Worm (Caenorhabditis elegans): ENCODE data around the gene T24A6.16.
A peak's percentile ranks its signal among the peaks of the same experiment; 100 is the strongest.

Gene T24A6.16

DNA sequence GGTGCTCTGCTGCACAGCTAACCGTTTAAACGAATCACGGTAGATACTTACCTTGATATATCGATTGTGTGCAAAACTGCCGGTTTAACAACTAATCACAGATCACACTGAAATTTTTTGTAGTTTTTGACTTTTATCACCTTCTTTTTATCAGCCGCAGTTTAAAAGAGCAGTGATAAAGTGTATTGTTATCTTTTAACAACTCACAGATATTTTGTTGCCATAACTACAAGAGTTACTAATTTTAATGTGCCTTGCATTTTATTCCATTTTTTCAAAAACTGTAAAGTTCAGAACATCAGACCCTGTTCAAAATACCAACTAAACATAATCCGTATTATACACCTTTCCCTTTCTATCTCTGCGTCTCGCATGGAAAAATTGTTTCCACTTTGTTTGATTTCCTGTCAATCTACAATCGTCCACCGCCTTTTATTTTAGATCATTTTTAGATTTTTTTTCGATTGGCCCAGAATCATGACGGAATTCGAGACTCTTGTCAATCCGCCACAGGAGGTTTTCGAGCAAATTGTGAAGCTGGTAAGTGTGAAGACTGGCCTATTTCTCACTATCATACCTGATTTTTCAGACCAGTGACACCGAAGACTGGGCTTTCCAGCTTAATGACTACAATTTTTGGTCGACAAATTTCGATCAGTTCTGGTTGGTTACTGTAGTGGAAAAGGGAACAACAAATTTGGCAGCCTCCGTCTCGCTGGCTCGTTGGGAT is 9.8 kb downstream of the T24A6.16 start, which contains the start of gene T24A6.20:
Gene T24A6.20, plus strand, starts transcription at position 395 of the 730 bp plus-strand sequence.
- TF ChIP-seq nhr-80 (tag; optimal IDR thresholded peaks at IDR 0.05) (peak; percentile 56), attf-6 (GFP tag; IDR thresholded peaks at IDR 0.05) (no peak)

DNA sequence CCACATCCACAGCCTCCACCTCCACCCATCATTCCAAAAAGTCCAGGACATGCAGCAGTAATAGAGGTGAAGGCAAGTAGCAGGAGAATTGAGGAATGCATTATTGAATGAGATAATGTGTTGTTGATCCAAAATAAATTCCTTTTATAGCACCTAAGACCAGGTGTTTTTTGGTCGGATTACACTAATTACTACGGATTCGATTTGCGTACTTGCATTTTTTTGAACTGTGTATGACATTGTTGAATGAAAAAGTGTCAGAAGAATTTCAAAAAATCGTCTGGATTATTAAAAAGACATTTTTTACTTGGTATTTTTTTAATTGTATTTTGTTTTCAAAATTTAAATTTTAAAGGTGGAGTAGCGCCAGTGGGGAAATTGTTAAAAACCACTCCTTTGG is 11.0 kb downstream of the T24A6.16 start, which contains the start of gene grl-28:
Gene grl-28, minus strand, starts transcription at position 101 of the 400 bp plus-strand sequence.
- TF ChIP-seq T07F8.4 (tag; optimal IDR thresholded peaks at IDR 0.05) (no peak), nfyb-1 (GFP tag; IDR thresholded peaks at IDR 0.05) (no peak), let-526 (GFP tag; IDR thresholded peaks at IDR 0.05) (no peak), Y95B8A.8 (GFP tag; IDR thresholded peaks at IDR 0.05) (no peak), tlf-1 (GFP tag; optimal IDR thresholded peaks at IDR 0.05) (no peak), ZK185.1 (tag; optimal IDR thresholded peaks at IDR 0.05; ENCODE audit: poor library complexity, severe bottlenecking) (no peak), egl-44 (GFP tag; IDR thresholded peaks at IDR 0.05) (no peak), K11D2.4 (GFP tag; IDR thresholded peaks at IDR 0.05) (no peak), nfya-1 (tag; optimal IDR thresholded peaks at IDR 0.05; ENCODE audit: borderline replicate concordance, insufficient read depth) (no peak), snpc-1.3 (tag; optimal IDR thresholded peaks at IDR 0.05; ENCODE audit: insufficient read depth) (no peak), ceh-91 (GFP tag; IDR thresholded peaks at IDR 0.05) (no peak), mel-28 (tag; optimal IDR thresholded peaks at IDR 0.05; ENCODE audit: borderline replicate concordance) (no peak), hlh-12 (tag; optimal IDR thresholded peaks at IDR 0.05) (no peak), C17E4.6 (GFP tag; IDR thresholded peaks at IDR 0.05) (no peak), madf-3 (GFP tag; IDR thresholded peaks at IDR 0.05) (no peak), attf-3 (GFP tag; conservative IDR thresholded peaks at IDR 0.05) (no peak), F37B4.10 (GFP tag; IDR thresholded peaks at IDR 0.05) (no peak), snpc-4 (GFP tag; optimal IDR thresholded peaks at IDR 0.05) (no peak), snpc-4 (tag; optimal IDR thresholded peaks at IDR 0.05) (no peak), snpc-3.4 (tag; optimal IDR thresholded peaks at IDR 0.05) (no peak)

DNA sequence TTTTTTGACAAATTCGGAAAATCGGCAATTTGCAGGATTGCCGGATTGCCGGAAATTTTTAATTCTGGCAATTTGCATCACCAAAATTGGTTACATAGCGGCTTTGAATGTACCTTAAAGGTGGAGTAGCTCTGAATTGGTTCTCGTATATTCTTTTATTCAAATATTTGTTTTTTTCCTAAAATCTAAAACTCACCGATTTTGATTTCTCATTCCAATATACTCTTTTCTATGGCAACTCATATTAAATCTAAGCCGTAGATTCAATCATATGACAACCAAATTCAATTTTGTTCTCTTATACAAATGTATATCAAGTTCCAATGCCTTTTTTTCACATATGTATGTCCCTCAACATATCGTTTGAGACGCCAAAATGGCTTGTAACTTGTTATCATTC is 13.2 kb downstream of the T24A6.16 start, which contains the start of gene sri-21:
Gene sri-21, plus strand, starts transcription at position 301 of the 400 bp plus-strand sequence.
- no peak for TF ChIP-seq attf-6 (GFP tag; IDR thresholded peaks at IDR 0.05)
- TF ChIP-seq hsf-1 (GFP tag; IDR thresholded peaks at IDR 0.05) = no peak
- TF ChIP-seq aptf-3 (GFP tag; IDR thresholded peaks at IDR 0.05) = no peak
- TF ChIP-seq fkh-3 (tag; optimal IDR thresholded peaks at IDR 0.05) = no peak
- TF ChIP-seq lin-35 (GFP tag; optimal IDR thresholded peaks at IDR 0.05) = no peak
- no peak for TF ChIP-seq ets-4 (GFP tag; optimal IDR thresholded peaks at IDR 0.05)
- no peak for TF ChIP-seq T07F8.4 (tag; optimal IDR thresholded peaks at IDR 0.05)

DNA sequence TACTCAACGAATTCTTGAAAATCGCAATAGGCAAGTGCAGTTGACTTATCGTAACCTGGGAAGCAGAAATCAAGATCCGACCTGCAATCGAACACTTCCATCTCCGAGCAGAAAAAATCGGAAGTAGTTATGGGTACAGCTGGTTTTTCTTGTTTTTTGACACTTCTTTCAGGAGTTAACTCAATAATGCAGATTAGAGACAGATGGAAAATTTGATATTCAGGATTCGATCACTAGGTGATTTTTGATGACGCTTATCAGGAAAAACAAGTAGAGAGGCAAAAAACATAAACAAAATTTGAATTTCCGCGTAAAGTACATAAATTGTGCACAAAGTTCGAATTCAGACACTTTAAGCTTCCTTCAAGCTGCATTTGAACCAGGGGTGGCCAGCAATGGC is 13.9 kb downstream of the T24A6.16 start, which contains the start of gene srw-130:
Gene srw-130, minus strand, starts transcription at position 101 of the 400 bp plus-strand sequence.
- no peak for TF ChIP-seq gei-17 (GFP tag; optimal IDR thresholded peaks at IDR 0.05)
- TF ChIP-seq dpl-1 (GFP tag; optimal IDR thresholded peaks at IDR 0.05) = no peak

DNA sequence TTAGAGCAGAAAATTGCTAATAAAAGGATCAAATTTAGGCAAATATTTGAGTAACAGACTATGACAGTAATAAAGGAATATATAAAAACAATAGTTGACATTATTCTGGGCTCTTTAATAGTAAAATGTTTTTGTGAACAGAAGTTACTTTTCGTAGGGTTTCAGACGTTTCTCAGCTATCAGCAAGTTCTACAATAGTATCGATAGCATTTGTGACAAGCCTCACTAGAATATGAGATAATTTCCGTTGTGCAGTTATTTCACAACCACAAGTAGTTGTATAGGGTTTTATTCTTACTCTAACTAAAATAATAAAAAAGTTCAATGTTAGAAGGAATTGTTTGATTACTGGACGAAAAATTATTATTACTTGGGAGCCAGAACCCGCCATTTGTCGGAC is 16.2 kb downstream of the T24A6.16 start, which contains the start of gene srbc-68:
Gene srbc-68, minus strand, starts transcription at position 101 of the 400 bp plus-strand sequence.
- TF ChIP-seq C06A6.2 (GFP tag; conservative IDR thresholded peaks at IDR 0.05) (no peak), tlf-1 (GFP tag; optimal IDR thresholded peaks at IDR 0.05) (no peak), mxl-1 (tag; optimal IDR thresholded peaks at IDR 0.05) (no peak), hmg-20 (GFP tag; IDR thresholded peaks at IDR 0.05) (no peak), ceh-91 (GFP tag; IDR thresholded peaks at IDR 0.05) (no peak), attf-6 (GFP tag; IDR thresholded peaks at IDR 0.05) (no peak), F57A8.1 (GFP tag; optimal IDR thresholded peaks at IDR 0.05) (no peak), lag-1 (GFP tag; IDR thresholded peaks at IDR 0.05) (no peak), him-1 (tag; optimal IDR thresholded peaks at IDR 0.05) (no peak), ztf-6 (GFP tag; IDR thresholded peaks at IDR 0.05) (no peak), mcd-1 (GFP tag; IDR thresholded peaks at IDR 0.05) (no peak), ceh-100 (GFP tag; IDR thresholded peaks at IDR 0.05) (no peak), sptf-2 (GFP tag; optimal IDR thresholded peaks at IDR 0.05) (no peak), D2030.7 (GFP tag; IDR thresholded peaks at IDR 0.05) (no peak), Y79H2A.3 (GFP tag; conservative IDR thresholded peaks at IDR 0.05) (no peak), bed-1 (GFP tag; IDR thresholded peaks at IDR 0.05) (no peak)

Data from whole organism, young adult.